Fruit fly (Drosophila melanogaster) Kc167 (cell line): Measurements from ENCODE around the gene CG2247.

Source experiments
- Sin3A ChIP-seq: fragments of >200 bp; optimal IDR thresholded peaks from 2 replicates; lab custom pipeline; 2018; ENCODE audit warnings: missing external identifiers
- insv ChIP-seq: fragments of >200 bp; optimal IDR thresholded peaks from 3 replicates; lab custom pipeline; 2018; ENCODE audit warnings: missing external identifiers
- ttk ChIP-seq: sonication (Bioruptor generic); optimal IDR thresholded peaks from 2 replicates; lab custom pipeline; 2017; ENCODE audit warnings: missing external identifiers

DNA sequence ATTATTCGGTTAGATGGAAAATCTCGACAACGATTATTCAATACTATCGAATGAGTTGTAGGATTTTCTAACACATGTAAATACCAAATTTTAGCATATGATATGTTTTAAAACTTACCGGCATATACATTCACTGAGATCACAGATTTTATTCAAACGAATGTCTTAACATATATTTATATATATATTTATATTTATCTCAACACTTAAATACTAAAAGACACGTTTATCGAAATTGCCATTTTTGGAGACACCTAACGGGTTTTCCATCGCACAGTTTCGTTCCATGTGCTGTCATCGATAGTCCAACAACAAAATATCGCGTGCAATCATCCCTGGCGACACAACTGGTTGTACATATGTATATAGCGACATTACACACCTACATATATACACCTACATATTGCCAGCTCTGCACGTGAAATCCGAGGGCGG lies at the start of gene CG2247, which contains the start of gene CG1703:
- TF ChIP-seq insv (no peak), ttk (no peak), Sin3A (lab: Kevin White, UChicago) (no peak)
